Worm (Caenorhabditis elegans) whole organism, late embryonic: ENCODE results near the gene nhr-53.
"Not testable (repeated sequence)": the region's sequence is repeated elsewhere in the genome, so short reads cannot be mapped to it uniquely, and the experiment has no call there.

Experiments used
- C08G9.2 ChIP-seq: sonication (generic microtip); optimal IDR thresholded peaks from 2 replicates; lab custom pipeline; 2016; ENCODE audit warnings: mild to moderate bottlenecking, missing genetic modification characterization, moderate library complexity, missing compliant biosample characterization
- C38D4.7 ChIP-seq: fragments of 200-800 bp; sonication (Bioruptor generic); optimal IDR thresholded peaks from 2 replicates; lab custom pipeline; 2018; ENCODE audit warnings: mild to moderate bottlenecking, missing genetic modification characterization, moderate library complexity, missing compliant biosample characterization
- K02D7.2 ChIP-seq: sonication (generic microtip); optimal IDR thresholded peaks from 2 replicates; lab custom pipeline; 2017; ENCODE audit warnings: mild to moderate bottlenecking, missing genetic modification characterization, missing compliant biosample characterization
- K09A11.1 ChIP-seq: sonication (generic microtip); optimal IDR thresholded peaks from 2 replicates; lab custom pipeline; 2017; ENCODE audit warnings: antibody characterized with exemption, mild to moderate bottlenecking, missing genetic modification characterization, missing compliant biosample characterization; ENCODE audit not compliant: insufficient read depth
- Y22D7AL.16 ChIP-seq: sonication (generic microtip); optimal IDR thresholded peaks from 2 replicates; lab custom pipeline; 2016; ENCODE audit warnings: missing genetic modification characterization, missing compliant biosample characterization
- ahr-1 ChIP-seq: sonication (generic microtip); optimal IDR thresholded peaks from 2 replicates; lab custom pipeline; 2016; ENCODE audit warnings: missing genetic modification characterization, missing compliant biosample characterization
- ama-1 ChIP-seq: fragments of 150-350 bp; optimal IDR thresholded peaks from 2 replicates; lab custom pipeline; 2014
- ceh-14 ChIP-seq: sonication (generic microtip); optimal IDR thresholded peaks from 2 replicates; lab custom pipeline; 2016; ENCODE audit warnings: missing genotype, missing genetic modification characterization, missing compliant biosample characterization
- ceh-19 ChIP-seq: fragments of 200-800 bp; sonication (Bioruptor generic); optimal IDR thresholded peaks from 2 replicates; lab custom pipeline; 2018; ENCODE audit warnings: mild to moderate bottlenecking, missing genetic modification characterization, missing compliant biosample characterization
- ceh-2 ChIP-seq: sonication (generic microtip); optimal IDR thresholded peaks from 2 replicates; lab custom pipeline; 2016; ENCODE audit warnings: missing genotype, missing genetic modification characterization, missing compliant biosample characterization
- ceh-22 ChIP-seq: sonication (generic microtip); optimal IDR thresholded peaks from 2 replicates; lab custom pipeline; 2017; ENCODE audit warnings: missing biosample characterization, missing genetic modification characterization
- ceh-24 ChIP-seq: sonication (generic microtip); optimal IDR thresholded peaks from 2 replicates; lab custom pipeline; 2016; ENCODE audit warnings: mild to moderate bottlenecking, missing genetic modification characterization, missing compliant biosample characterization
- ceh-30 ChIP-seq: fragments of 150-350 bp; optimal IDR thresholded peaks from 2 replicates; lab custom pipeline; 2014; ENCODE audit warnings: missing biosample characterization, missing genetic modification characterization
- ceh-6 ChIP-seq: fragments of 200-800 bp; sonication (Bioruptor generic); optimal IDR thresholded peaks from 2 replicates; lab custom pipeline; 2018; ENCODE audit warnings: mild to moderate bottlenecking, missing genetic modification characterization, missing compliant biosample characterization
- ceh-9 ChIP-seq: sonication (generic microtip); optimal IDR thresholded peaks from 2 replicates; lab custom pipeline; 2016; ENCODE audit warnings: mild to moderate bottlenecking, missing genetic modification characterization, inconsistent platforms, missing compliant biosample characterization
- che-1 ChIP-seq: sonication (generic microtip); optimal IDR thresholded peaks from 2 replicates; lab custom pipeline; 2016; ENCODE audit warnings: mild to moderate bottlenecking, missing genetic modification characterization, missing compliant biosample characterization
- dmd-4 ChIP-seq: sonication (generic microtip); optimal IDR thresholded peaks from 2 replicates; lab custom pipeline; 2016; ENCODE audit warnings: borderline replicate concordance, missing genetic modification characterization, missing compliant biosample characterization
- dve-1 ChIP-seq: sonication (generic microtip); optimal IDR thresholded peaks from 2 replicates; lab custom pipeline; 2017; ENCODE audit warnings: antibody characterized with exemption, mild to moderate bottlenecking, missing genetic modification characterization, missing compliant biosample characterization
- elt-2 ChIP-seq: sonication (generic microtip); optimal IDR thresholded peaks from 2 replicates; lab custom pipeline; 2016; ENCODE audit warnings: missing genetic modification reagents, missing genetic modification characterization, missing compliant biosample characterization
- fkh-10 ChIP-seq: fragments of 150-350 bp; optimal IDR thresholded peaks from 2 replicates; lab custom pipeline; 2014; ENCODE audit warnings: missing biosample characterization, missing genetic modification reagents, missing genetic modification characterization
- hlh-13 ChIP-seq: fragments of 200-800 bp; sonication (Bioruptor generic); optimal IDR thresholded peaks from 2 replicates; lab custom pipeline; 2018; ENCODE audit warnings: mild to moderate bottlenecking, missing genetic modification characterization, missing compliant biosample characterization
- hlh-15 ChIP-seq: sonication (generic microtip); optimal IDR thresholded peaks from 2 replicates; lab custom pipeline; 2016; ENCODE audit warnings: missing genetic modification characterization, missing compliant biosample characterization
- hlh-30 ChIP-seq: sonication (generic microtip); optimal IDR thresholded peaks from 2 replicates; lab custom pipeline; 2017; ENCODE audit warnings: antibody characterized with exemption, missing genetic modification characterization, missing compliant biosample characterization; ENCODE audit not compliant: insufficient read depth
- hlh-8 ChIP-seq: sonication (generic microtip); optimal IDR thresholded peaks from 2 replicates; lab custom pipeline; 2016; ENCODE audit warnings: missing genotype, missing genetic modification characterization, missing compliant biosample characterization
- lin-11 ChIP-seq: fragments of 200-800 bp; sonication (Bioruptor generic); optimal IDR thresholded peaks from 2 replicates; lab custom pipeline; 2018; ENCODE audit warnings: mild to moderate bottlenecking, missing genetic modification characterization, missing compliant biosample characterization
- madf-2 ChIP-seq: sonication (generic microtip); optimal IDR thresholded peaks from 2 replicates; lab custom pipeline; 2017; ENCODE audit warnings: missing genetic modification characterization, missing compliant biosample characterization
- mec-3 ChIP-seq: sonication (generic microtip); optimal IDR thresholded peaks from 2 replicates; lab custom pipeline; 2016; ENCODE audit warnings: borderline replicate concordance, missing genetic modification characterization, missing compliant biosample characterization
- nfya-1 ChIP-seq: sonication (generic microtip); optimal IDR thresholded peaks from 2 replicates; lab custom pipeline; 2017; ENCODE audit warnings: missing genetic modification characterization, mild to moderate bottlenecking, missing compliant biosample characterization, antibody characterized with exemption, moderate library complexity
- nhr-232 ChIP-seq: sonication (generic microtip); optimal IDR thresholded peaks from 2 replicates; lab custom pipeline; 2016; ENCODE audit warnings: missing genetic modification characterization, missing compliant biosample characterization
- npax-4 ChIP-seq: sonication (generic microtip); optimal IDR thresholded peaks from 2 replicates; lab custom pipeline; 2016; ENCODE audit warnings: missing genetic modification characterization, missing compliant biosample characterization
- pag-3 ChIP-seq: sonication (generic microtip); optimal IDR thresholded peaks from 2 replicates; lab custom pipeline; 2016; ENCODE audit warnings: missing compliant biosample characterization, missing genetic modification characterization, borderline replicate concordance
- pax-1 ChIP-seq: fragments of 150-350 bp; optimal IDR thresholded peaks from 2 replicates; lab custom pipeline; 2014; ENCODE audit warnings: missing biosample characterization, missing genetic modification characterization
- pha-4 ChIP-seq: fragments of 150-350 bp; optimal IDR thresholded peaks from 2 replicates; lab custom pipeline; 2018; ENCODE audit warnings: missing biosample characterization, missing genetic modification reagents, missing genetic modification characterization
- pqm-1 ChIP-seq: sonication (generic microtip); optimal IDR thresholded peaks from 2 replicates; lab custom pipeline; 2016; ENCODE audit warnings: missing genetic modification characterization, missing compliant biosample characterization
- rnt-1 ChIP-seq: sonication (generic microtip); optimal IDR thresholded peaks from 2 replicates; lab custom pipeline; 2016; ENCODE audit warnings: missing genetic modification characterization, missing compliant biosample characterization
- sox-4 ChIP-seq: sonication (generic microtip); optimal IDR thresholded peaks from 2 replicates; lab custom pipeline; 2017; ENCODE audit warnings: mild to moderate bottlenecking, missing genetic modification characterization, inconsistent platforms, missing compliant biosample characterization
- ttx-3 ChIP-seq: sonication (generic microtip); optimal IDR thresholded peaks from 2 replicates; lab custom pipeline; 2016; ENCODE audit warnings: missing genetic modification reagents, missing genetic modification characterization, missing compliant biosample characterization
- unc-42 ChIP-seq: sonication (generic microtip); optimal IDR thresholded peaks from 2 replicates; lab custom pipeline; 2016; ENCODE audit warnings: missing genotype, missing genetic modification characterization, missing compliant biosample characterization
- unc-55 ChIP-seq: sonication (generic microtip); optimal IDR thresholded peaks from 2 replicates; lab custom pipeline; 2017; ENCODE audit warnings: missing biosample characterization, missing genetic modification reagents, missing genetic modification characterization
- unc-86 ChIP-seq: sonication (generic microtip); optimal IDR thresholded peaks from 2 replicates; lab custom pipeline; 2016; ENCODE audit warnings: missing genetic modification characterization, missing compliant biosample characterization
- zip-5 ChIP-seq: sonication (generic microtip); optimal IDR thresholded peaks from 2 replicates; lab custom pipeline; 2016; ENCODE audit warnings: missing genetic modification characterization, missing compliant biosample characterization
- ztf-16 ChIP-seq: sonication (generic microtip); optimal IDR thresholded peaks from 2 replicates; lab custom pipeline; 2017; ENCODE audit warnings: missing genetic modification characterization, missing compliant biosample characterization

nhr-53 gene

DNA sequence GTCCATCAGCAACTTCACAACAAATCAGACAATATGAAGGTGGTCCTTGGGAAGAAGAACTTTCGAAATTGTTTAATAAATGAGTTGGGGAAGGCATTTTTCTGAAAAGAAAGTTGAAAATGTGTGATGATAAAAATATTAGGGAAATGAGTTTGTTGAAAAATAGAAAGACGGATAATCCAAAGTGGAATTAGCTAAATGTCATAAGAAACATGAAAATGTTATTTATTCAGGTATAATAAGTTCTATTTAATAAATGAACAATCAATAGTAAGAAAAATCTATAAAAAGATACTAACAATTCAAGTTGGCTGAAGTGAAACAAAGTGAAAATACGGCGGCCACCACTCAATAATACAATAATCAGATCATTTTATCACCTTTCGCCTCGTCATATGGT, at the start of gene nhr-53:
nhr-53 (minus strand) TSS at position 101 of the 400 bp plus-strand sequence.
- TF ChIP-seq ceh-6 (GFP tag; lab: Kevin White, UChicago) (no peak), ama-1 (lab: Kevin White, UChicago) (no peak), rnt-1 (no peak), unc-55 (GFP tag; lab: Kevin White, UChicago) (no peak), ahr-1 (no peak), npax-4 (no peak), pha-4 (tag; lab: Kevin White, UChicago) (no peak), ceh-9 (tag; lab: Kevin White, UChicago) (no peak), ceh-30 (no peak), Y22D7AL.16 (tag; lab: Kevin White, UChicago) (no peak), dve-1 (tag; lab: Kevin White, UChicago) (no peak)

ce11 chrV:15750130-15750529, 48.0 kb upstream of the nhr-53 start, which contains the start of gene str-6:
str-6 (minus strand) TSS chrV:15750230.
- TF ChIP-seq C08G9.2 (tag; lab: Kevin White, UChicago) (no peak), nfya-1 (tag; lab: Kevin White, UChicago) (no peak), fkh-10 (GFP tag; lab: Kevin White, UChicago) (no peak), hlh-30 (tag; lab: Kevin White, UChicago) (no peak), K02D7.2 (tag; lab: Kevin White, UChicago) (no peak), dmd-4 (no peak), ceh-9 (tag; lab: Kevin White, UChicago) (no peak), pag-3 (no peak), ceh-24 (tag; lab: Kevin White, UChicago) (no peak), mec-3 (tag; lab: Kevin White, UChicago) (no peak), ceh-19 (GFP tag; lab: Kevin White, UChicago) (no peak), lin-11 (no peak), unc-86 (tag; lab: Kevin White, UChicago) (no peak), K09A11.1 (tag; lab: Kevin White, UChicago) (no peak), ceh-2 (tag; lab: Kevin White, UChicago) (no peak), nhr-232 (tag; lab: Kevin White, UChicago) (no peak), pax-1 (no peak), pqm-1 (tag; lab: Kevin White, UChicago) (no peak), elt-2 (tag; lab: Kevin White, UChicago) (no peak)

- not testable (repeated sequence) for TF ChIP-seq ztf-16; pqm-1 (tag; lab: Kevin White, UChicago); ceh-24 (tag; lab: Kevin White, UChicago)
Observed at ce11 chrV:15748343-15748742, 46.2 kb upstream of the nhr-53 start, which contains the start of gene T23D5.8. T23D5.8 (minus strand) TSS chrV:15748443.

DNA sequence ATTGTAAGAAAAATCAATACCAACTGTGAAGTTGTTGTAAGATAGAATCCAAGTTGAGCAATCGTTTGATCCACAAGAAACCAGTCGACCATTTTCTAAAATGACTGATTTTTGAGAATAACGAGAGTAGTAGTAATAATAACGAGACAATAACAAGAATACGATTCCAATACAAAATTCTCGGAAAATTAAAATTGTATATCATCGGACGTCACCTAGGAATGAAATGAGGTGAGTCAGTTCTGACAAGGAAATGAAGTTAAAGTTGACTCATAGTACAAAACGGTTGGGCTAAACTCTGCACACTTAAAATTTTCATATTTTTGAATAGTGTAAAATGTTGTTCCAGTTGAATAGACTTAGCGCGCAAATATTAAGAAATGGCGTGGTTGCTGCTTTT, 42.2 kb upstream of the nhr-53 start, which contains the start of gene str-19:
str-19 (minus strand) TSS at position 101 of the 400 bp plus-strand sequence.
- TF ChIP-seq ceh-6 (GFP tag; lab: Kevin White, UChicago); hlh-15 (tag; lab: Kevin White, UChicago); ceh-9 (tag; lab: Kevin White, UChicago): not testable (repeated sequence)

DNA sequence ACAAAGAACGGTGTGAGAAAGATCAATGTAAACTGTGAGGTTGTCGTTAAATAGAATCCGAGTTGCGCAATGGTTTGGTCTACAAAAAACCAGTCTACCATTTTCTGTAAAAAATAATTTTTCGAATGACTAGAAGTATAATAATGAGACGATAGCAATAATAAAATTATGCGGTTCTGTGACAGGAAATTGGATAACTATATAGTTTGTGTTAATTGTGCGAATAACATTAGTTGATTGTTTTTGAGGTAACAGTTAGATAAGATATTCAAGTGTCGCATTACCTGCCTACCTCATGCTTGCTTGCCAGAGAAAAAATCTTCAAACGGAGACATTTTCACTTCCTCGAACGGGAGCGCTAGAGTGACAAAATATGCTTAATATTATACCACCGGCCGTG, 39.7 kb upstream of the nhr-53 start, which contains the start of gene str-18:
str-18 (minus strand) TSS at position 101 of the 400 bp plus-strand sequence.
- TF ChIP-seq pax-1 (no peak), sox-4 (no peak), hlh-13 (GFP tag; lab: Kevin White, UChicago) (no peak), Y22D7AL.16 (tag; lab: Kevin White, UChicago) (no peak), ceh-14 (tag; lab: Kevin White, UChicago) (no peak), ttx-3 (tag; lab: Kevin White, UChicago) (no peak), nhr-232 (tag; lab: Kevin White, UChicago) (no peak), ceh-22 (tag; lab: Kevin White, UChicago) (no peak), hlh-8 (tag; lab: Kevin White, UChicago) (no peak), zip-5 (tag; lab: Kevin White, UChicago) (no peak), C38D4.7 (GFP tag; lab: Kevin White, UChicago) (no peak), pag-3 (no peak), madf-2 (tag; lab: Kevin White, UChicago) (no peak), ztf-16 (no peak), che-1 (tag; lab: Kevin White, UChicago) (no peak), unc-42 (tag; lab: Kevin White, UChicago) (no peak), K09A11.1 (tag; lab: Kevin White, UChicago) (no peak), ceh-30 (no peak)
